Worm (Caenorhabditis elegans): ENCODE measurements around the gene Y71H2AM.25.

ce11 chrIII:2834363-2834762 is 32.1 kb downstream of the Y71H2AM.25 start, which contains the start of gene txdc-17:
- no peak for TF ChIP-seq hmbx-1 (tag; optimal IDR thresholded peaks at IDR 0.05)
- no peak for TF ChIP-seq hmg-4 (GFP tag; optimal IDR thresholded peaks at IDR 0.05)
- no peak for TF ChIP-seq F13C5.2 (tag; optimal IDR thresholded peaks at IDR 0.05)
- TF ChIP-seq hnd-1 (tag; optimal IDR thresholded peaks at IDR 0.05): no peak
- TF ChIP-seq ama-1 (optimal IDR thresholded peaks at IDR 0.05): no peak
- TF ChIP-seq tbx-11 (GFP tag; IDR thresholded peaks at IDR 0.05): no peak
- TF ChIP-seq sea-1 (GFP tag; conservative IDR thresholded peaks at IDR 0.05): no peak
- TF ChIP-seq ceh-36 (tag; optimal IDR thresholded peaks at IDR 0.05): no peak
- TF ChIP-seq scrt-1 (GFP tag; IDR thresholded peaks at IDR 0.05): no peak
- no peak for TF ChIP-seq aly-1 (tag; optimal IDR thresholded peaks at IDR 0.05)

Measured in whole organism, early embryonic.